Worm (Caenorhabditis elegans): ENCODE data around the gene F13E9.5.

- TF ChIP-seq nhr-11 (tag; optimal IDR thresholded peaks at IDR 0.05) (no peak), skn-1 (tag; optimal IDR thresholded peaks at IDR 0.05) (no peak), nhr-10 (tag; optimal IDR thresholded peaks at IDR 0.05) (no peak)
Measured at ce11 chrIV:10842705-10843364, 41.3 kb downstream of the F13E9.5 start, which contains the start of gene T11G6.5.
